Fruit fly (Drosophila melanogaster) whole organism, embryonic: ENCODE data around the gene CG15547.

ENCODE experiments used
- Ada2b ChIP-seq: fragments of 200-800 bp; sonication (Bioruptor generic); IDR thresholded peaks from 2 replicates; pipeline ENCODE4 v1.3.6; 2022; ENCODE audit warnings: missing biosample characterization, missing genetic modification characterization
- Awh ChIP-seq: fragments of 200-800 bp; sonication (Bioruptor generic); IDR thresholded peaks from 2 replicates; pipeline ENCODE4, ENCODE4 v1.3.6; 2022; ENCODE audit warnings: missing biosample characterization, missing genetic modification characterization
- CG12071 ChIP-seq: fragments of 200-800 bp; sonication (Bioruptor generic); optimal IDR thresholded peaks from 3 replicates; lab custom pipeline; 2018; ENCODE audit warnings: missing biosample characterization, mild to moderate bottlenecking, missing genetic modification characterization
- CG13424 ChIP-seq: fragments of 200-800 bp; sonication (Bioruptor generic); optimal IDR thresholded peaks from 2 replicates; lab custom pipeline; 2019; ENCODE audit warnings: missing biosample characterization, mild to moderate bottlenecking, missing genetic modification characterization, moderate library complexity
- CG14441 ChIP-seq: fragments of 200-800 bp; sonication (Bioruptor generic); IDR thresholded peaks from 2 replicates; pipeline ENCODE4 v1.3.6; 2022; ENCODE audit warnings: missing biosample characterization, missing genetic modification characterization
- CG1603 ChIP-seq: fragments of 200-800 bp; sonication (Bioruptor generic); optimal IDR thresholded peaks from 2 replicates; lab custom pipeline; 2019; ENCODE audit warnings: missing biosample characterization, mild to moderate bottlenecking, missing genetic modification characterization, moderate library complexity
- CG17361 ChIP-seq: fragments of 200-800 bp; sonication (Bioruptor generic); IDR thresholded peaks from 3 replicates; pipeline ENCODE4 v1.3.6; 2022; ENCODE audit warnings: missing biosample characterization, missing genetic modification characterization
- CG18011 ChIP-seq: fragments of 200-800 bp; sonication (Bioruptor generic); optimal IDR thresholded peaks from 2 replicates; lab custom pipeline; 2017; ENCODE audit warnings: missing biosample characterization, missing genetic modification characterization, mild to moderate bottlenecking, moderate library complexity, missing genotype
- CG18262 ChIP-seq: fragments of 200-800 bp; optimal IDR thresholded peaks from 3 replicates; lab custom pipeline; 2019; ENCODE audit warnings: missing biosample characterization, mild to moderate bottlenecking, missing genetic modification characterization, moderate library complexity
- CG18619 ChIP-seq: fragments of 200-800 bp; sonication (Bioruptor generic); optimal IDR thresholded peaks from 3 replicates; lab custom pipeline; 2017; ENCODE audit warnings: missing biosample characterization, mild to moderate bottlenecking, missing genetic modification characterization
- CG18764 ChIP-seq: fragments of 200-800 bp; sonication (Bioruptor generic); optimal IDR thresholded peaks from 3 replicates; lab custom pipeline; 2016; ENCODE audit warnings: missing biosample characterization, missing genetic modification characterization
- CG2199 ChIP-seq: fragments of 200-800 bp; sonication (Bioruptor generic); IDR thresholded peaks from 3 replicates; pipeline ENCODE4 v1.3.6; 2022; ENCODE audit warnings: missing biosample characterization, missing genetic modification characterization
- CG2712 ChIP-seq: fragments of 200-800 bp; optimal IDR thresholded peaks from 3 replicates; lab custom pipeline; 2019; ENCODE audit warnings: missing biosample characterization, mild to moderate bottlenecking, missing genetic modification characterization, moderate library complexity
- CG31441 ChIP-seq: fragments of 200-800 bp; sonication (Bioruptor generic); IDR thresholded peaks from 2 replicates; pipeline ENCODE4 v1.3.6; 2022; ENCODE audit warnings: missing biosample characterization, missing genetic modification characterization
- CG32532 ChIP-seq: fragments of 200-800 bp; sonication (Bioruptor generic); IDR thresholded peaks from 2 replicates; pipeline ENCODE4 v1.3.6; 2022; ENCODE audit warnings: missing biosample characterization, missing genetic modification characterization
- CG3726 ChIP-seq: fragments of 200-800 bp; sonication (Bioruptor generic); IDR thresholded peaks from 3 replicates; pipeline ENCODE4, ENCODE4 v1.3.6; 2022; ENCODE audit warnings: missing biosample characterization, missing genetic modification characterization
- CG4730 ChIP-seq: fragments of 200-800 bp; sonication (Bioruptor generic); IDR thresholded peaks from 2 replicates; pipeline ENCODE4 v1.3.6; 2022; ENCODE audit warnings: missing biosample characterization, missing genetic modification characterization
- CG7372 ChIP-seq: fragments of 200-800 bp; sonication (Bioruptor generic); IDR thresholded peaks from 2 replicates; pipeline ENCODE4 v1.3.6; 2022; ENCODE audit warnings: missing biosample characterization, missing genetic modification characterization
- CG7786 ChIP-seq: fragments of 200-800 bp; sonication (Bioruptor generic); optimal IDR thresholded peaks from 2 replicates; lab custom pipeline; 2016; ENCODE audit warnings: missing biosample characterization, missing genetic modification characterization
- CG7928 ChIP-seq: fragments of 200-800 bp; sonication (Bioruptor generic); optimal IDR thresholded peaks from 2 replicates; lab custom pipeline; 2017; ENCODE audit warnings: missing biosample characterization, mild to moderate bottlenecking, missing genetic modification characterization
- CG8290 ChIP-seq, 3 experiments: fragments of 200-800 bp; sonication (Bioruptor generic); optimal IDR thresholded peaks; 2 replicates each; lab custom pipeline; 2016 to 2019; ENCODE audit warnings: missing biosample characterization in 3 of 3, missing genetic modification characterization in 3 of 3, mild to moderate bottlenecking in 2 of 3, moderate library complexity in 1 of 3
- CG9215 ChIP-seq: fragments of 200-800 bp; sonication (Bioruptor generic); IDR thresholded peaks from 2 replicates; pipeline ENCODE4 v1.3.6; 2022; ENCODE audit warnings: missing biosample characterization, missing genetic modification characterization
- Dek ChIP-seq: fragments of 200-800 bp; sonication (Bioruptor generic); optimal IDR thresholded peaks from 3 replicates; lab custom pipeline; 2019; ENCODE audit warnings: missing biosample characterization, mild to moderate bottlenecking, missing genetic modification characterization, moderate library complexity
- E2f2 ChIP-seq: fragments of 200-800 bp; sonication (Bioruptor generic); IDR thresholded peaks from 2 replicates; pipeline ENCODE4 v1.3.6; 2022; ENCODE audit warnings: missing biosample characterization, missing genetic modification characterization
- Gsc ChIP-seq: fragments of 200-800 bp; sonication (Bioruptor generic); IDR thresholded peaks from 2 replicates; pipeline ENCODE4 v1.3.6; 2022; ENCODE audit warnings: missing biosample characterization, missing genetic modification characterization
- HLH3B ChIP-seq: fragments of 200-800 bp; sonication (Bioruptor generic); IDR thresholded peaks from 2 replicates; pipeline ENCODE4 v1.3.6; 2022; ENCODE audit warnings: missing biosample characterization, missing genetic modification characterization
- Hand ChIP-seq: fragments of 200-800 bp; sonication (Bioruptor generic); optimal IDR thresholded peaks from 2 replicates; lab custom pipeline; 2017; ENCODE audit warnings: mild to moderate bottlenecking, missing biosample characterization, missing genetic modification reagents, missing genetic modification characterization
- MTF-1 ChIP-seq: fragments of 200-800 bp; sonication (Bioruptor generic); optimal IDR thresholded peaks from 2 replicates; lab custom pipeline; 2018; ENCODE audit warnings: missing biosample characterization, mild to moderate bottlenecking, missing genetic modification characterization, borderline replicate concordance
- Med ChIP-seq: fragments of 200-800 bp; sonication (Bioruptor generic); peaks from one replicate; lab custom pipeline; 2016; ENCODE audit warnings: missing biosample characterization, missing genetic modification characterization, mild to moderate bottlenecking, inconsistent platforms, moderate library complexity
- Ptx1 ChIP-seq: fragments of 200-800 bp; sonication (Bioruptor generic); IDR thresholded peaks from 2 replicates; pipeline ENCODE4 v1.3.6; 2022; ENCODE audit warnings: missing biosample characterization, missing genetic modification characterization
- Rfx ChIP-seq: fragments of 200-800 bp; sonication (Bioruptor generic); IDR thresholded peaks from 2 replicates; pipeline ENCODE4 v1.3.6; 2022; ENCODE audit warnings: missing biosample characterization, missing genetic modification characterization
- Stat92E ChIP-seq, 3 experiments: fragments of >200 bp in 2 of 3; fragments of 200-800 bp in 1 of 3; sonication (Bioruptor generic) in 1 of 3; optimal IDR thresholded peaks; 2 replicates each; lab custom pipeline; 2017 to 2019; ENCODE audit warnings: missing biosample characterization in 3 of 3, missing genetic modification characterization in 3 of 3, mild to moderate bottlenecking in 1 of 3, moderate library complexity in 1 of 3
- abd-A ChIP-seq: fragments of 200-800 bp; sonication (Bioruptor generic); optimal IDR thresholded peaks from 3 replicates; lab custom pipeline; 2019; ENCODE audit warnings: missing biosample characterization, mild to moderate bottlenecking, missing genetic modification characterization, moderate library complexity
- chinmo ChIP-seq: fragments of 200-800 bp; sonication (Bioruptor generic); IDR thresholded peaks from 4 replicates; pipeline ENCODE4 v1.3.6; 2022; ENCODE audit warnings: missing biosample characterization, missing genetic modification characterization; ENCODE audit not compliant: partially characterized antibody
- ci ChIP-seq: fragments of 200-800 bp; sonication (Bioruptor generic); IDR thresholded peaks from 3 replicates; pipeline ENCODE4 v1.3.6; 2022; ENCODE audit warnings: missing biosample characterization, missing genetic modification characterization
- dysf ChIP-seq: fragments of 200-800 bp; sonication (Bioruptor generic); IDR thresholded peaks from 3 replicates; pipeline ENCODE4 v1.3.6; 2022; ENCODE audit warnings: missing biosample characterization, missing genetic modification characterization
- ewg ChIP-seq: fragments of 200-800 bp; sonication (Bioruptor generic); optimal IDR thresholded peaks from 3 replicates; lab custom pipeline; 2017; ENCODE audit warnings: mild to moderate bottlenecking, missing biosample characterization, missing genetic modification reagents, missing genetic modification characterization
- fu2 ChIP-seq: fragments of 200-800 bp; sonication (Bioruptor generic); optimal IDR thresholded peaks from 2 replicates; lab custom pipeline; 2016; ENCODE audit warnings: missing biosample characterization, missing genetic modification characterization
- gce ChIP-seq: fragments of 200-800 bp; sonication (Bioruptor generic); IDR thresholded peaks from 3 replicates; pipeline ENCODE4 v1.3.6; 2022; ENCODE audit warnings: missing biosample characterization, missing genetic modification characterization
- grau ChIP-seq: fragments of 200-800 bp; optimal IDR thresholded peaks from 3 replicates; lab custom pipeline; 2019; ENCODE audit warnings: missing biosample characterization, mild to moderate bottlenecking, missing genetic modification characterization, moderate library complexity
- gro ChIP-seq: fragments of 200-800 bp; sonication (Bioruptor generic); optimal IDR thresholded peaks from 2 replicates; lab custom pipeline; 2016; ENCODE audit warnings: missing biosample characterization, missing genetic modification characterization
- gt ChIP-seq: fragments of 200-800 bp; sonication (Bioruptor generic); IDR thresholded peaks from 2 replicates; pipeline ENCODE4 v1.3.6; 2022; ENCODE audit warnings: missing biosample characterization, missing genetic modification characterization
- hb ChIP-seq: fragments of 200-800 bp; sonication (Bioruptor generic); IDR thresholded peaks from 3 replicates; pipeline ENCODE4 v1.3.6; 2022; ENCODE audit warnings: missing biosample characterization, missing genetic modification characterization; ENCODE audit not compliant: partially characterized antibody
- ken ChIP-seq: fragments of 200-800 bp; sonication (Bioruptor generic); IDR thresholded peaks from 3 replicates; pipeline ENCODE4 v1.3.6; 2022; ENCODE audit warnings: missing biosample characterization, missing genetic modification characterization
- pan ChIP-seq, 4 experiments: fragments of >200 bp in 3 of 4; fragments of 200-800 bp in 1 of 4; sonication (Bioruptor generic) in 1 of 4; optimal IDR thresholded peaks in 3 of 4; IDR thresholded peaks in 1 of 4; 2 replicates each; pipeline versions ENCODE4 v1.3.6 to Lab custom; 2017 to 2022; ENCODE audit warnings: missing biosample characterization in 2 of 4, missing genetic modification characterization in 2 of 4, mixed read lengths in 1 of 4
- sisA ChIP-seq: fragments of 200-800 bp; sonication (Bioruptor generic); IDR thresholded peaks from 2 replicates; pipeline ENCODE4 v1.3.6; 2022; ENCODE audit warnings: missing biosample characterization, missing genetic modification characterization
- slbo ChIP-seq: fragments of 200-800 bp; sonication (Bioruptor generic); IDR thresholded peaks from 2 replicates; pipeline ENCODE4 v1.3.6; 2022; ENCODE audit warnings: missing biosample characterization, missing genetic modification characterization

Gene CG15547

dm6 chr3R:30876136-30876683, 7.1 kb downstream of the CG15547 start, which contains the start of gene CG15546 (continued):
- TF ChIP-seq CG9215 (GFP tag; lab: Robert Waterston, UW) (no peak), dysf (peak; percentile 48; the same call in 2 of the 3 replicates), CG7786 (GFP tag; lab: Kevin White, UChicago) (no peak), CG2199 (GFP tag; lab: Robert Waterston, UW) (no peak), CG18619 (GFP tag; lab: Kevin White, UChicago) (no peak), hb (GFP tag; lab: Robert Waterston, UW) (no peak), chinmo (GFP tag; lab: Robert Waterston, UW) (no peak), abd-A (tag; lab: Kevin White, UChicago) (no peak), Ptx1 (peak; percentile 55), CG18262 (no peak), Hand (no peak), gro (no peak)
- TF ChIP-seq, all 482 proteins: peak for 19

- TF ChIP-seq Med (GFP tag; lab: Kevin White, UChicago) (peak; percentile 72), ewg (GFP tag; lab: Kevin White, UChicago) (peak; percentile 38), Ptx1 (peak; percentile 58; the same call in 1 of the 2 replicates), CG2712 (tag; lab: Kevin White, UChicago) (peak; percentile 5), CG18764 (no peak), fu2 (GFP tag; lab: Kevin White, UChicago) (no peak), Stat92E (GFP tag; optimal IDR thresholded peaks at IDR 0.05; lab: Kevin White, UChicago) (no peak), Rfx (GFP tag; lab: Robert Waterston, UW) (0 out of 2 replicates have a peak, but pooled peaks have one; percentile 12), CG13424 (peak; percentile 1), ci (GFP tag; lab: Robert Waterston, UW) (peak; percentile 63; the same call in 2 of the 3 replicates), CG32532 (GFP tag; lab: Robert Waterston, UW) (no peak), CG7372 (GFP tag; lab: Robert Waterston, UW) (no peak), CG4730 (GFP tag; lab: Robert Waterston, UW) (no peak), Gsc (GFP tag; lab: Robert Waterston, UW) (no peak), MTF-1 (GFP tag; lab: Kevin White, UChicago) (no peak), CG8290 (GFP tag; optimal IDR thresholded peaks at IDR 0.05; lab: Kevin White, UChicago) (no peak), CG8290 (tag; optimal IDR thresholded peaks at IDR 0.05; lab: Kevin White, UChicago) (peak in 1 of 2 experiments; percentile 40), CG17361 (GFP tag; lab: Robert Waterston, UW) (no peak), CG18011 (GFP tag; lab: Kevin White, UChicago) (no peak), Ada2b (GFP tag; lab: Robert Waterston, UW) (no peak), CG3726 (GFP tag; lab: Robert Waterston, UW) (0 out of 3 replicates have a peak, but pooled peaks have one; percentile 28), ken (GFP tag; lab: Robert Waterston, UW) (peak; percentile 51; the same call in 1 of the 3 replicates), Awh (GFP tag; lab: Robert Waterston, UW) (peak; percentile 54), CG12071 (GFP tag; lab: Kevin White, UChicago) (peak; percentile 61), CG1603 (tag; lab: Kevin White, UChicago) (peak; percentile 44), gt (GFP tag; lab: Robert Waterston, UW) (no peak), sisA (GFP tag; lab: Robert Waterston, UW) (0 out of 2 replicates have a peak, but pooled peaks have one; percentile 23), pan (optimal IDR thresholded peaks at IDR 0.05; lab: Kevin White, UChicago) (no peak), pan (GFP tag; optimal IDR thresholded peaks at IDR 0.05 in 1 of 2, IDR thresholded peaks at IDR 0.05 in 1 of 2) (peak in 1 of 2 experiments; percentile 28), CG14441 (0 out of 2 replicates have a peak, but pooled peaks have one; percentile 6), Dek (tag; lab: Kevin White, UChicago) (no peak), CG18262 (no peak), HLH3B (GFP tag; lab: Robert Waterston, UW) (peak; percentile 32; the same call in 1 of the 2 replicates), E2f2 (no peak), grau (tag; lab: Kevin White, UChicago) (peak; percentile 25), slbo (GFP tag; lab: Robert Waterston, UW) (peak; percentile 34; the same call in 1 of the 2 replicates), CG31441 (GFP tag; lab: Robert Waterston, UW) (no peak), chinmo (GFP tag; lab: Robert Waterston, UW) (peak; percentile 41; the same call in 1 of the 4 replicates), CG7928 (no peak), gce (GFP tag; lab: Robert Waterston, UW) (no peak)
These were observed 8.6 kb downstream of the CG15547 start for dm6 chr3R:30874679-30875078.
